Fruit fly (Drosophila melanogaster): ENCODE data around the gene Eig71Eb.
A peak's percentile ranks its signal among the peaks of the same experiment; 100 is the strongest.

The Eig71Eb gene

dm6 chr3L:15625676-15626414 lies 23.9 kb upstream of the Eig71Eb start (continued):
- TF ChIP-seq MTF-1 (GFP tag; optimal IDR thresholded peaks at IDR 0.05; ENCODE audit: borderline replicate concordance) (peak; percentile 74), nom (GFP tag; optimal IDR thresholded peaks at IDR 0.05) (peak; percentile 64), CG9876 (GFP tag; optimal IDR thresholded peaks at IDR 0.05) (no peak), dmrt11E (tag; optimal IDR thresholded peaks at IDR 0.05) (peak; percentile 69), CG6765 (GFP tag; optimal IDR thresholded peaks at IDR 0.05) (peak; percentile 83), Scr (GFP tag; IDR thresholded peaks at IDR 0.05; ENCODE audit: partially characterized antibody) (no peak), CG4730 (GFP tag; IDR thresholded peaks at IDR 0.05) (peak; percentile 78), amos (GFP tag; IDR thresholded peaks at IDR 0.05; ENCODE audit: partially characterized antibody) (no peak), CG2199 (GFP tag; IDR thresholded peaks at IDR 0.05) (0 out of 3 replicates have a peak, but pooled peaks have one; percentile 13), CG5953 (GFP tag; IDR thresholded peaks at IDR 0.05) (0 out of 2 replicates have a peak, but pooled peaks have one; percentile 16), Ets97D (GFP tag; optimal IDR thresholded peaks at IDR 0.05) (no peak), pho (GFP tag; optimal IDR thresholded peaks at IDR 0.05) (no peak), sd (tag; optimal IDR thresholded peaks at IDR 0.05) (peak; percentile 59), CG7357 (GFP tag; IDR thresholded peaks at IDR 0.05) (peak; percentile 84), Ravus (GFP tag; IDR thresholded peaks at IDR 0.05) (peak; percentile 48), ftz-f1 (GFP tag; optimal IDR thresholded peaks at IDR 0.05) (no peak), CG2120 (GFP tag; optimal IDR thresholded peaks at IDR 0.05) (peak; percentile 84), grau (tag; optimal IDR thresholded peaks at IDR 0.05) (peak; percentile 94), Trl (optimal IDR thresholded peaks at IDR 0.05) (peak; percentile 77 to 84), Trl (GFP tag; optimal IDR thresholded peaks at IDR 0.05) (peak; percentile 67), B-H2 (GFP tag; optimal IDR thresholded peaks at IDR 0.05) (peak; percentile 44), CG3995 (GFP tag; optimal IDR thresholded peaks at IDR 0.05) (peak; percentile 52), C15 (GFP tag; IDR thresholded peaks at IDR 0.05) (peak; percentile 76; the same call in 2 of the 3 replicates), Bteb2 (GFP tag; optimal IDR thresholded peaks at IDR 0.05) (peak; percentile 28), maf-S (GFP tag; optimal IDR thresholded peaks at IDR 0.05) (no peak), CHES-1-like (GFP tag; optimal IDR thresholded peaks at IDR 0.05) (peak; percentile 1), Eip74EF (GFP tag; optimal IDR thresholded peaks at IDR 0.05) (peak in 1 of 2 experiments; percentile 95), Deaf1 (tag; optimal IDR thresholded peaks at IDR 0.05) (peak; percentile 76), nerfin-1 (tag; optimal IDR thresholded peaks at IDR 0.05) (peak; percentile 90), Rfx (GFP tag; IDR thresholded peaks at IDR 0.05) (peak; percentile 81), dysf (GFP tag; IDR thresholded peaks at IDR 0.05) (peak; percentile 90), CG10979 (tag; optimal IDR thresholded peaks at IDR 0.05) (peak; percentile 96), CG15073 (GFP tag; optimal IDR thresholded peaks at IDR 0.05) (peak; percentile 9), CG10462 (GFP tag; optimal IDR thresholded peaks at IDR 0.05) (peak; percentile 78), CG11398 (GFP tag; optimal IDR thresholded peaks at IDR 0.05) (no peak), CG8944 (GFP tag; optimal IDR thresholded peaks at IDR 0.05) (no peak), CG7928 (GFP tag; optimal IDR thresholded peaks at IDR 0.05) (peak; percentile 62), Abd-B (GFP tag; optimal IDR thresholded peaks at IDR 0.05) (peak; percentile 95), chif (GFP tag; optimal IDR thresholded peaks at IDR 0.05) (peak; percentile 23 to 65), CG17385 (GFP tag; optimal IDR thresholded peaks at IDR 0.05) (peak; percentile 86), sim (GFP tag; IDR thresholded peaks at IDR 0.05) (peak; percentile 69; the same call in 1 of the 2 replicates), cwo (GFP tag; optimal IDR thresholded peaks at IDR 0.05) (peak; percentile 88), Awh (GFP tag; IDR thresholded peaks at IDR 0.05) (peak; percentile 42; the same call in 1 of the 2 replicates), CG12236 (GFP tag; optimal IDR thresholded peaks at IDR 0.05) (no peak), fru (optimal IDR thresholded peaks at IDR 0.05) (no peak), CG17328 (GFP tag; IDR thresholded peaks at IDR 0.05) (peak; percentile 74), Lim3 (GFP tag; IDR thresholded peaks at IDR 0.05) (no peak), HLH4C (GFP tag; IDR thresholded peaks at IDR 0.05; ENCODE audit: partially characterized antibody) (no peak), Ada2b (GFP tag; IDR thresholded peaks at IDR 0.05) (peak; percentile 83), CG11504 (tag; optimal IDR thresholded peaks at IDR 0.05) (peak; percentile 96)

Data from whole organism, embryonic.